Fruit fly (Drosophila melanogaster): ENCODE results near the gene oaf.

The oaf gene

DNA sequence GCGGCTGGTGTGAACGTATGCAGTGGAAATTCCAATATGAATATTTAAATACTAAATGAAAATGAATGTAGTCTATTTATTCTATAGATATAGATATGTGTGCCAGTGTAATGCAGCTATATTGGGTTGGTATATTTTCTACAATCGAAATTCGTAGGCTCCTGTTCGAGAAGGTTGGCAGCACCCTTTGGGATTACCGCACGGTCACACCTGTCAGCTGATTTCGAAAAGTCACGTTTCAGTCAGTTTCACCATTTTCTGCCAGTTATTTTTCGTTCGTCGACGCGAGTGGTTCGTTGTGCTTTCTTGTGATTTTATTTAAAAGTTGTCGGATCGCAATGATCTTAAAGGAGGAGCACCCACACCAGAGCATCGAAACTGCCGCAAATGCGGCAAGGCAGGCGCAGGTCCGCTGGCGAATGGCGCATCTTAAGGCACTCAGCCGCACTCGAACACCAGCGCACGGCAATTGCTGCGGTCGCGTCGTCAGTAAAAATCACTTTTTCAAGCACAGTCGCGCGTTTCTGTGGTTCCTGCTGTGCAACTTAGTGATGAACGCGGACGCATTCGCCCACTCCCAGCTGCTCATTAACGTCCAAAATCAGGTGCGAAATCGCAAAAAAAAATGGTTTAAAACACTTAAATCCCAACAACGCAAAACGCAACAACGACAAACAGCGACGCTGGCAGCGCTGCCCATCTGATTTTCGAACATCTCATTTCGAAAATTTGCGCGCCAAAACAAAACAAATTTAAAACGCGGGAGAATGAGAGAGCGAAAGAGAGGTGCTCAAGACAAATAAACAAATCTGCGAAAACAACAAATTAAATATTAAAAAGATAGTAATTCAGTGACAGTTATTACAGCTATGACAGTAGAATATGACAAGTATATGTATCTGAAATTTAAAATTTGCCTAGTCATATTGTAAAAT is at the start of gene oaf:
Gene oaf (plus strand): TSS at position 264 of the 935 bp plus-strand sequence.
- TF ChIP-seq jim (GFP tag; optimal IDR thresholded peaks at IDR 0.05): no peak
- TF ChIP-seq Mio (GFP tag; optimal IDR thresholded peaks at IDR 0.05): no peak
- TF ChIP-seq sv (GFP tag; optimal IDR thresholded peaks at IDR 0.05): peak; percentile 66
- TF ChIP-seq N (GFP tag; optimal IDR thresholded peaks at IDR 0.05): no peak
- TF ChIP-seq Hr83 (GFP tag; optimal IDR thresholded peaks at IDR 0.05; ENCODE audit: poor library complexity, severe bottlenecking): no peak
- peak; percentile 27 for TF ChIP-seq CG9705 (GFP tag; optimal IDR thresholded peaks at IDR 0.05)
- no peak for TF ChIP-seq dl (GFP tag; optimal IDR thresholded peaks at IDR 0.05; ENCODE audit: insufficient read depth in 1 of 2, partially characterized antibody in 2 of 2)
- no peak for TF ChIP-seq dsf (GFP tag; optimal IDR thresholded peaks at IDR 0.05; ENCODE audit: borderline replicate concordance)
- TF ChIP-seq Abd-B (GFP tag; optimal IDR thresholded peaks at IDR 0.05): no peak
- TF ChIP-seq br (GFP tag; optimal IDR thresholded peaks at IDR 0.05): peak; percentile 7
- no peak for TF ChIP-seq Dif (GFP tag; optimal IDR thresholded peaks at IDR 0.05; ENCODE audit: partially characterized antibody)
- TF ChIP-seq rgr (GFP tag; optimal IDR thresholded peaks at IDR 0.05): peak; percentile 51
- peak; percentile 62 for TF ChIP-seq h (GFP tag; optimal IDR thresholded peaks at IDR 0.05)
- TF ChIP-seq usp (GFP tag; optimal IDR thresholded peaks at IDR 0.05): no peak
- TF ChIP-seq Vsx2 (GFP tag; optimal IDR thresholded peaks at IDR 0.05; ENCODE audit: partially characterized antibody): no peak
- TF ChIP-seq woc (GFP tag; optimal IDR thresholded peaks at IDR 0.05): peak; percentile 22
- TF ChIP-seq psq (GFP tag; optimal IDR thresholded peaks at IDR 0.05): peak; percentile 34
- peak; percentile 2 for TF ChIP-seq Myc (optimal IDR thresholded peaks at IDR 0.05)
- TF ChIP-seq pan (optimal IDR thresholded peaks at IDR 0.05): no peak
- TF ChIP-seq dmrt93B (GFP tag; optimal IDR thresholded peaks at IDR 0.05): no peak
- TF ChIP-seq HLH106 (tag; optimal IDR thresholded peaks at IDR 0.05): peak; percentile 64
- TF ChIP-seq foxo (GFP tag; optimal IDR thresholded peaks at IDR 0.05): peak in 1 of 2 experiments; percentile 71
- peak; percentile 59 for TF ChIP-seq fru (GFP tag; optimal IDR thresholded peaks at IDR 0.05)
- no peak for TF ChIP-seq CrebA (GFP tag; optimal IDR thresholded peaks at IDR 0.05; ENCODE audit: borderline replicate concordance)
- peak; percentile 12 for TF ChIP-seq GATAd (GFP tag; optimal IDR thresholded peaks at IDR 0.05)
- TF ChIP-seq ey (GFP tag; optimal IDR thresholded peaks at IDR 0.05): peak; percentile 58
- no peak for TF ChIP-seq Dfd (GFP tag; optimal IDR thresholded peaks at IDR 0.05)
- TF ChIP-seq brk (GFP tag; optimal IDR thresholded peaks at IDR 0.05): peak; percentile 69
- TF ChIP-seq sage (GFP tag; optimal IDR thresholded peaks at IDR 0.05): peak; percentile 47
- TF ChIP-seq Jra (GFP tag; optimal IDR thresholded peaks at IDR 0.05): peak; percentile 42
- TF ChIP-seq lola (GFP tag; optimal IDR thresholded peaks at IDR 0.05): no peak
- no peak for TF ChIP-seq Rel (GFP tag; optimal IDR thresholded peaks at IDR 0.05)
- peak; percentile 52 for TF ChIP-seq Rel (tag; optimal IDR thresholded peaks at IDR 0.05)
- no peak for TF ChIP-seq CG32264 (GFP tag; optimal IDR thresholded peaks at IDR 0.05)
- TF ChIP-seq OdsH (GFP tag; optimal IDR thresholded peaks at IDR 0.05): peak; percentile 38
- TF ChIP-seq Hr78 (GFP tag; optimal IDR thresholded peaks at IDR 0.05): no peak
- TF ChIP-seq Hnf4 (GFP tag; optimal IDR thresholded peaks at IDR 0.05): peak; percentile 77
- peak; percentile 37 for TF ChIP-seq Sp1 (GFP tag; optimal IDR thresholded peaks at IDR 0.05)
- TF ChIP-seq tai (GFP tag; optimal IDR thresholded peaks at IDR 0.05): no peak

DNA sequence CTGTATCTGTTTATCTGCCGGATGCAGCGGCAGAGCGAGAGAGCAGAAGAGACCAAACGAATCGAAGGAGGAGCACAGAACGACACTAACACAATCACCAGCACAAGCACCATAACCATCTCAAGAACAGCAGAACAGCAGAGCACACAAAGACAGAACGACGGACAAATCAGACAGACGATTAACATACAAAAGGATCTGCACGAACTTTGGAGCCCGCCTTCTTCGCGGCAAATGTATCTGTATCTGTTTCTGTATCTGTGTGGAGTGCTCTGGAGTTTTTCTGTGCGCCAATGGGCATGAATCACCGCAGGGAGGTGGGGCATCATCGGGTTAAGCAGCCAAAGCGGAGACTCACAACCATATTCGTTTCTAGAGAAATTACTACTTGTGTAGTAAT is 44.2 kb upstream of the oaf start:
- TF ChIP-seq Dif (GFP tag; optimal IDR thresholded peaks at IDR 0.05; ENCODE audit: partially characterized antibody): no peak
- peak; percentile 1 for TF ChIP-seq Vsx2 (GFP tag; optimal IDR thresholded peaks at IDR 0.05; ENCODE audit: partially characterized antibody)

All from whole organism, wandering third instar larva.